Worm (Caenorhabditis elegans) whole organism, L4 larva: ENCODE results near the gene T28C6.10.

ENCODE experiments used
- D1046.2 ChIP-seq: fragments of 200-800 bp; sonication (Bioruptor generic); IDR thresholded peaks from 2 replicates; pipeline ENCODE4 v1.3.6; 2022; ENCODE audit warnings: missing genetic modification characterization, missing compliant biosample characterization
- F10B5.3 ChIP-seq: sonication (generic microtip); optimal IDR thresholded peaks from 2 replicates; lab custom pipeline; 2016; ENCODE audit warnings: mild to moderate bottlenecking, missing genetic modification characterization, missing compliant biosample characterization
- F26F4.8 ChIP-seq: fragments of 200-800 bp; sonication (Bioruptor generic); conservative IDR thresholded peaks from 2 replicates; pipeline ENCODE4 v1.3.6; 2022; ENCODE audit warnings: missing genetic modification characterization, missing compliant biosample characterization
- F44E2.7 ChIP-seq: fragments of 200-800 bp; sonication (Bioruptor generic); IDR thresholded peaks from 2 replicates; pipeline ENCODE4 v2.1.2; 2022; ENCODE audit warnings: missing genetic modification characterization, missing compliant biosample characterization
- Y105C5A.15 ChIP-seq: fragments of 200-800 bp; sonication (Bioruptor generic); IDR thresholded peaks from 2 replicates; pipeline ENCODE4 v1.3.6; 2022; ENCODE audit warnings: missing genetic modification characterization, missing compliant biosample characterization
- ZK337.2 ChIP-seq: fragments of 200-800 bp; sonication (Bioruptor generic); IDR thresholded peaks from 2 replicates; pipeline ENCODE4 v1.3.6; 2022; ENCODE audit warnings: missing genetic modification reagents, missing genetic modification characterization, missing compliant biosample characterization
- aha-1 ChIP-seq: fragments of 150-350 bp; peaks from one replicate; lab custom pipeline; 2014; ENCODE audit warnings: missing biosample characterization, missing genetic modification characterization
- ama-1 ChIP-seq: fragments of 150-350 bp; optimal IDR thresholded peaks from 2 replicates; lab custom pipeline; 2014; ENCODE audit warnings: inconsistent platforms, mixed read lengths
- ceh-20 ChIP-seq: fragments of 200-800 bp; sonication (Bioruptor generic); IDR thresholded peaks from 2 replicates; pipeline ENCODE4 v1.3.6; 2022; ENCODE audit warnings: missing genetic modification reagents, missing genetic modification characterization, missing compliant biosample characterization
- ceh-32 ChIP-seq: sonication (generic microtip); optimal IDR thresholded peaks from 2 replicates; lab custom pipeline; 2016; ENCODE audit warnings: mild to moderate bottlenecking, missing genetic modification characterization, missing compliant biosample characterization; ENCODE audit not compliant: poor library complexity
- ceh-82 ChIP-seq: sonication (generic microtip); optimal IDR thresholded peaks from 2 replicates; lab custom pipeline; 2017; ENCODE audit warnings: missing biosample characterization, missing genetic modification characterization
- dpl-1 ChIP-seq: fragments of 150-350 bp; optimal IDR thresholded peaks from 2 replicates; lab custom pipeline; 2014; ENCODE audit warnings: missing biosample characterization, missing genetic modification reagents, missing genetic modification characterization
- egl-27 ChIP-seq: sonication (generic microtip); optimal IDR thresholded peaks from 3 replicates; lab custom pipeline; 2017; ENCODE audit warnings: missing biosample characterization, missing genetic modification reagents, missing genetic modification characterization
- gei-8 ChIP-seq: fragments of 200-800 bp; sonication (Bioruptor generic); optimal IDR thresholded peaks from 2 replicates; lab custom pipeline; 2018; ENCODE audit warnings: mild to moderate bottlenecking, missing genetic modification characterization, missing compliant biosample characterization
- hlh-30 ChIP-seq: sonication (generic microtip); optimal IDR thresholded peaks from 2 replicates; lab custom pipeline; 2017; ENCODE audit warnings: antibody characterized with exemption, mild to moderate bottlenecking, missing genetic modification characterization, missing compliant biosample characterization; ENCODE audit not compliant: insufficient read depth
- hmg-1.1 ChIP-seq: fragments of 200-800 bp; sonication (Bioruptor generic); IDR thresholded peaks from 2 replicates; pipeline ENCODE4 v1.3.6; 2022; ENCODE audit warnings: missing genetic modification reagents, missing genetic modification characterization, missing compliant biosample characterization
- lim-7 ChIP-seq: fragments of 200-800 bp; sonication (Bioruptor generic); IDR thresholded peaks from 2 replicates; pipeline ENCODE4 v1.3.6; 2022; ENCODE audit warnings: missing genetic modification characterization, missing compliant biosample characterization
- lin-13 ChIP-seq: fragments of 150-350 bp; optimal IDR thresholded peaks from 2 replicates; lab custom pipeline; 2014; ENCODE audit warnings: missing biosample characterization, missing genetic modification reagents, missing genetic modification characterization
- lin-15B ChIP-seq: fragments of 150-350 bp; sonication (generic microtip); optimal IDR thresholded peaks from 3 replicates; lab custom pipeline; 2014; ENCODE audit warnings: missing biosample characterization, missing genetic modification characterization
- lin-29 ChIP-seq: fragments of 200-800 bp; sonication (Bioruptor generic); IDR thresholded peaks from 2 replicates; pipeline ENCODE4 v1.3.6; 2022; ENCODE audit warnings: missing genetic modification reagents, missing genetic modification characterization, missing compliant biosample characterization
- lin-39 ChIP-seq: fragments of 150-350 bp; optimal IDR thresholded peaks from 2 replicates; lab custom pipeline; 2014; ENCODE audit warnings: missing biosample characterization, missing genetic modification reagents, missing genetic modification characterization
- madf-9 ChIP-seq: fragments of 200-800 bp; sonication (Bioruptor generic); conservative IDR thresholded peaks from 2 replicates; pipeline ENCODE4 v1.3.6; 2022; ENCODE audit warnings: missing genetic modification reagents, missing genetic modification characterization, missing compliant biosample characterization
- mdt-29 ChIP-seq: fragments of 200-800 bp; sonication (Bioruptor generic); IDR thresholded peaks from 2 replicates; pipeline ENCODE4 v1.3.6; 2022; ENCODE audit warnings: missing genetic modification reagents, missing genetic modification characterization, missing compliant biosample characterization
- mep-1 ChIP-seq: fragments of 150-350 bp; sonication (generic microtip); optimal IDR thresholded peaks from 3 replicates; lab custom pipeline; 2014; ENCODE audit warnings: missing biosample characterization, missing genetic modification characterization
- mxl-3 ChIP-seq: fragments of 200-800 bp; sonication (Bioruptor generic); optimal IDR thresholded peaks from 2 replicates; lab custom pipeline; 2018; ENCODE audit warnings: mild to moderate bottlenecking, missing genetic modification characterization, missing compliant biosample characterization
- nhr-11 ChIP-seq: fragments of 150-350 bp; optimal IDR thresholded peaks from 2 replicates; lab custom pipeline; 2014; ENCODE audit warnings: missing biosample characterization, missing genetic modification characterization
- nhr-111 ChIP-seq: fragments of 200-800 bp; sonication (Bioruptor generic); optimal IDR thresholded peaks from 2 replicates; lab custom pipeline; 2018; ENCODE audit warnings: mild to moderate bottlenecking, missing genetic modification characterization, missing compliant biosample characterization
- nhr-25 ChIP-seq: sonication (generic microtip); optimal IDR thresholded peaks from 2 replicates; lab custom pipeline; 2017; ENCODE audit warnings: missing genetic modification characterization, mild to moderate bottlenecking, missing compliant biosample characterization, antibody characterized with exemption, moderate library complexity, borderline replicate concordance; ENCODE audit not compliant: insufficient read depth
- nhr-48 ChIP-seq: sonication (generic microtip); optimal IDR thresholded peaks from 2 replicates; lab custom pipeline; 2016; ENCODE audit warnings: mild to moderate bottlenecking, missing genetic modification characterization, missing compliant biosample characterization
- nhr-6 ChIP-seq: fragments of 150-350 bp; optimal IDR thresholded peaks from 2 replicates; lab custom pipeline; 2014; ENCODE audit warnings: missing biosample characterization, missing genetic modification characterization
- nhr-76 ChIP-seq: fragments of 150-350 bp; optimal IDR thresholded peaks from 2 replicates; lab custom pipeline; 2014; ENCODE audit warnings: missing biosample characterization, missing genetic modification characterization
- nhr-77 ChIP-seq: fragments of 150-350 bp; optimal IDR thresholded peaks from 2 replicates; lab custom pipeline; 2014; ENCODE audit warnings: missing biosample characterization, missing genetic modification characterization
- php-3 ChIP-seq: fragments of 200-800 bp; sonication (Bioruptor generic); IDR thresholded peaks from 2 replicates; pipeline ENCODE4 v1.3.6; 2022; ENCODE audit warnings: missing genetic modification reagents, missing genetic modification characterization, missing compliant biosample characterization
- pqm-1 ChIP-seq: sonication (generic microtip); optimal IDR thresholded peaks from 2 replicates; lab custom pipeline; 2017; ENCODE audit warnings: missing biosample characterization, missing genetic modification characterization
- saeg-2 ChIP-seq: fragments of 200-800 bp; sonication (Bioruptor generic); IDR thresholded peaks from 2 replicates; pipeline ENCODE4 v1.3.6; 2022; ENCODE audit warnings: missing genetic modification reagents, missing genetic modification characterization, missing compliant biosample characterization
- snpc-4 ChIP-seq: fragments of 150-350 bp; optimal IDR thresholded peaks from 2 replicates; lab custom pipeline; 2014; ENCODE audit warnings: missing biosample characterization, missing genetic modification characterization
- spr-1 ChIP-seq: sonication (generic microtip); optimal IDR thresholded peaks from 2 replicates; lab custom pipeline; 2016; ENCODE audit warnings: mild to moderate bottlenecking, missing genetic modification characterization, missing compliant biosample characterization
- unc-39 ChIP-seq: sonication (generic microtip); optimal IDR thresholded peaks from 2 replicates; lab custom pipeline; 2017; ENCODE audit warnings: missing biosample characterization, missing genetic modification characterization
- unc-62 ChIP-seq, 3 experiments: fragments of 150-350 bp in 1 of 3; sonication (generic microtip); optimal IDR thresholded peaks in 2 of 3; peaks in 1 of 3; 1 replicate in 1 of 3; 2 replicates in 2 of 3; lab custom pipeline; 2014 to 2017; ENCODE audit warnings: missing biosample characterization in 3 of 3, missing genetic modification characterization in 3 of 3, missing genetic modification reagents in 3 of 3, missing genotype in 1 of 3
- vab-7 ChIP-seq: fragments of 200-800 bp; sonication (Bioruptor generic); IDR thresholded peaks from 2 replicates; pipeline ENCODE4 v1.3.6; 2022; ENCODE audit warnings: missing genetic modification reagents, missing genetic modification characterization, missing compliant biosample characterization
- zag-1 ChIP-seq: fragments of 150-350 bp; optimal IDR thresholded peaks from 2 replicates; lab custom pipeline; 2014; ENCODE audit warnings: missing biosample characterization, missing genetic modification characterization
- zfp-2 ChIP-seq: sonication (generic microtip); optimal IDR thresholded peaks from 2 replicates; lab custom pipeline; 2016; ENCODE audit warnings: mild to moderate bottlenecking, missing genetic modification characterization, missing compliant biosample characterization
- zip-11 ChIP-seq: fragments of 200-800 bp; sonication (Bioruptor generic); IDR thresholded peaks from 2 replicates; pipeline ENCODE4 v1.3.6; 2022; ENCODE audit warnings: missing genetic modification characterization, missing compliant biosample characterization
- ztf-11 ChIP-seq: fragments of 150-350 bp; optimal IDR thresholded peaks from 2 replicates; lab custom pipeline; 2014; ENCODE audit warnings: missing biosample characterization, missing genetic modification characterization

The T28C6.10 gene

ce11 chrIV:8817639-8818038 is at the start of gene T28C6.10:
T28C6.10 (plus strand) TSS chrIV:8817939.
- TF ChIP-seq ceh-32, result no peak
- TF ChIP-seq lin-39 (tag; lab: Kevin White, UChicago), result no peak
- no peak for TF ChIP-seq nhr-76 (tag; lab: Kevin White, UChicago)
- no peak for TF ChIP-seq hmg-1.1

- TF ChIP-seq unc-39 (no peak), aha-1 (tag; lab: Kevin White, UChicago) (peak; percentile 39), ZK337.2 (no peak), ama-1 (lab: Kevin White, UChicago) (no peak), dpl-1 (GFP tag; lab: Kevin White, UChicago) (no peak), ceh-82 (tag; lab: Kevin White, UChicago) (no peak)
- TF ChIP-seq, all 104 proteins: peak for 1
Observed at ce11 chrIV:8769539-8769938, 48.2 kb upstream of the T28C6.10 start, which contains the start of gene F20C5.5. F20C5.5 (minus strand) TSS chrIV:8769639.

ce11 chrIV:8772800-8773256 is 44.9 kb upstream of the T28C6.10 start, which contains the start of gene F20C5.6:
F20C5.6 (minus strand) TSS chrIV:8773206.
- TF ChIP-seq ama-1 (lab: Kevin White, UChicago), result no peak
- no peak for TF ChIP-seq nhr-48
- TF ChIP-seq ZK337.2, result no peak
- TF ChIP-seq pqm-1 (tag; lab: Kevin White, UChicago), result no peak
- no peak for TF ChIP-seq nhr-6
- TF ChIP-seq spr-1, result no peak
- TF ChIP-seq saeg-2 (GFP tag; lab: Robert Waterston, UW), result no peak
- no peak for TF ChIP-seq egl-27 (tag; lab: Kevin White, UChicago)
- TF ChIP-seq ceh-20 (GFP tag; lab: Robert Waterston, UW), result no peak
- TF ChIP-seq lim-7 (GFP tag; lab: Robert Waterston, UW), result no peak
- TF ChIP-seq nhr-25, result no peak
- no peak for TF ChIP-seq nhr-111 (GFP tag; lab: Kevin White, UChicago)
- TF ChIP-seq nhr-77 (tag; lab: Kevin White, UChicago), result no peak
- TF ChIP-seq zfp-2 (tag; lab: Kevin White, UChicago), result no peak
- no peak for TF ChIP-seq hlh-30 (tag; lab: Kevin White, UChicago)
- no peak for TF ChIP-seq mdt-29 (GFP tag; lab: Robert Waterston, UW)
- no peak for TF ChIP-seq mxl-3
- no peak for TF ChIP-seq nhr-11 (tag; lab: Kevin White, UChicago)
- TF ChIP-seq snpc-4 (tag; lab: Kevin White, UChicago), result no peak
- no peak for TF ChIP-seq gei-8 (GFP tag; lab: Kevin White, UChicago)

- peak; percentile 50 for TF ChIP-seq aha-1 (tag; lab: Kevin White, UChicago)
- no peak for TF ChIP-seq lin-15B
Observed at ce11 chrIV:8778045-8778444, 39.7 kb upstream of the T28C6.10 start, which contains the start of gene C33D9.6. C33D9.6 (minus strand) TSS chrIV:8778145.

- TF ChIP-seq nhr-6, result peak; percentile 70
- no peak for TF ChIP-seq vab-7
- TF ChIP-seq F44E2.7 (GFP tag; lab: Robert Waterston, UW), result no peak
- no peak for TF ChIP-seq nhr-76 (tag; lab: Kevin White, UChicago)
- no peak for TF ChIP-seq lin-13
- TF ChIP-seq aha-1 (tag; lab: Kevin White, UChicago), result peak; percentile 94
- TF ChIP-seq F26F4.8, result no peak
- TF ChIP-seq unc-62 (GFP tag; optimal IDR thresholded peaks at IDR 0.05 in 1 of 2; lab: Kevin White, UChicago), result peak in 1 of 2 experiments; percentile 98
- TF ChIP-seq unc-62 (tag; optimal IDR thresholded peaks at IDR 0.05; lab: Kevin White, UChicago), result no peak
- no peak for TF ChIP-seq php-3
- TF ChIP-seq Y105C5A.15 (GFP tag; lab: Robert Waterston, UW), result no peak
- no peak for TF ChIP-seq lin-39 (tag; lab: Kevin White, UChicago)
- no peak for TF ChIP-seq zag-1 (tag; lab: Kevin White, UChicago)
- no peak for TF ChIP-seq ZK337.2
- TF ChIP-seq nhr-111 (GFP tag; lab: Kevin White, UChicago), result no peak
- TF ChIP-seq D1046.2 (GFP tag; lab: Robert Waterston, UW), result no peak
- no peak for TF ChIP-seq lin-29 (GFP tag; lab: Robert Waterston, UW)
- TF ChIP-seq madf-9 (GFP tag; lab: Robert Waterston, UW), result no peak
- peak; percentile 55 for TF ChIP-seq nhr-11 (tag; lab: Kevin White, UChicago)
- TF ChIP-seq egl-27 (tag; lab: Kevin White, UChicago), result no peak
- no peak for TF ChIP-seq ztf-11
- TF ChIP-seq F10B5.3 (tag; lab: Kevin White, UChicago), result no peak
- TF ChIP-seq mep-1, result peak; percentile 75
- TF ChIP-seq ceh-32, result no peak
- TF ChIP-seq zip-11 (GFP tag; lab: Robert Waterston, UW), result no peak
Observed at ce11 chrIV:8782172-8782571, 35.6 kb upstream of the T28C6.10 start.
